Fruit fly (Drosophila melanogaster): Measurements from ENCODE around the gene CG15312.

Gene CG15312

dm6 chrX:10086095-10086888 lies 15.6 kb upstream of the CG15312 start, which contains the start of the genes Naxe and RhoU (continued):
- no peak for TF ChIP-seq Doc2 (GFP tag; IDR thresholded peaks at IDR 0.05)
- no peak for TF ChIP-seq ranshi (GFP tag; IDR thresholded peaks at IDR 0.05)
- peak; percentile 34; the same call in 1 of the 2 replicates for TF ChIP-seq CG13287 (GFP tag; IDR thresholded peaks at IDR 0.05; ENCODE audit: partially characterized antibody)
- no peak for TF ChIP-seq odd (GFP tag; optimal IDR thresholded peaks at IDR 0.05)
- TF ChIP-seq Lhr (GFP tag; optimal IDR thresholded peaks at IDR 0.05): peak; percentile 94
- TF ChIP-seq Mes4 (GFP tag; optimal IDR thresholded peaks at IDR 0.05): no peak
- 0 out of 4 replicates have a peak, but pooled peaks have one; percentile 42 for TF ChIP-seq chinmo (GFP tag; IDR thresholded peaks at IDR 0.05; ENCODE audit: partially characterized antibody)
- no peak for TF ChIP-seq Lpt (GFP tag; optimal IDR thresholded peaks at IDR 0.05)
- TF ChIP-seq CG6813 (GFP tag; optimal IDR thresholded peaks at IDR 0.05): no peak
- TF ChIP-seq lbe (GFP tag; optimal IDR thresholded peaks at IDR 0.05): no peak
- TF ChIP-seq CG7357 (GFP tag; IDR thresholded peaks at IDR 0.05): no peak; the same call in 2 of the 3 replicates
- TF ChIP-seq Atf6 (GFP tag; IDR thresholded peaks at IDR 0.05): no peak
- TF ChIP-seq CG2712 (tag; optimal IDR thresholded peaks at IDR 0.05): peak; percentile 37
- TF ChIP-seq Rfx (GFP tag; IDR thresholded peaks at IDR 0.05): peak; percentile 68
- no peak for TF ChIP-seq CG34376 (GFP tag; optimal IDR thresholded peaks at IDR 0.05)
- no peak for TF ChIP-seq hb (GFP tag; IDR thresholded peaks at IDR 0.05; ENCODE audit: partially characterized antibody)
- no peak for TF ChIP-seq h (optimal IDR thresholded peaks at IDR 0.05)
- peak; percentile 76 for TF ChIP-seq chm (GFP tag; IDR thresholded peaks at IDR 0.05)
- no peak for TF ChIP-seq sima (GFP tag; optimal IDR thresholded peaks at IDR 0.05)
- TF ChIP-seq kni (GFP tag; optimal IDR thresholded peaks at IDR 0.05): no peak
- TF ChIP-seq CG9727 (GFP tag; optimal IDR thresholded peaks at IDR 0.05): peak; percentile 33
- peak; percentile 58 for TF ChIP-seq mam (GFP tag; optimal IDR thresholded peaks at IDR 0.05)
- TF ChIP-seq B-H2 (GFP tag; optimal IDR thresholded peaks at IDR 0.05): no peak
- TF ChIP-seq CG7745 (tag; optimal IDR thresholded peaks at IDR 0.05): no peak
- TF ChIP-seq rib (GFP tag; IDR thresholded peaks at IDR 0.05): peak; percentile 20; the same call in 1 of the 2 replicates
- no peak for TF ChIP-seq gcm (GFP tag; optimal IDR thresholded peaks at IDR 0.05)
- TF ChIP-seq CG1647 (GFP tag; optimal IDR thresholded peaks at IDR 0.05): no peak
- no peak for TF ChIP-seq CG33557 (GFP tag; optimal IDR thresholded peaks at IDR 0.05)
- TF ChIP-seq CG17829 (tag; optimal IDR thresholded peaks at IDR 0.05): no peak
- TF ChIP-seq disco-r (GFP tag; optimal IDR thresholded peaks at IDR 0.05): no peak
- no peak for TF ChIP-seq CG7963 (GFP tag; IDR thresholded peaks at IDR 0.05; ENCODE audit: partially characterized antibody)
- TF ChIP-seq ERR (GFP tag; optimal IDR thresholded peaks at IDR 0.05): no peak
- no peak for TF ChIP-seq CG16779 (GFP tag; IDR thresholded peaks at IDR 0.05)
- no peak for TF ChIP-seq crol (GFP tag; IDR thresholded peaks at IDR 0.05)
- no peak for TF ChIP-seq jing (GFP tag; optimal IDR thresholded peaks at IDR 0.05)
- no peak for TF ChIP-seq fd64A (GFP tag; optimal IDR thresholded peaks at IDR 0.05)
- TF ChIP-seq Asciz (GFP tag; optimal IDR thresholded peaks at IDR 0.05): no peak
- TF ChIP-seq CG8944 (GFP tag; optimal IDR thresholded peaks at IDR 0.05): no peak
- TF ChIP-seq CG12104 (GFP tag; optimal IDR thresholded peaks at IDR 0.05): peak; percentile 12
- no peak for TF ChIP-seq Side (GFP tag; optimal IDR thresholded peaks at IDR 0.05)
- 0 out of 3 replicates have a peak, but pooled peaks have one; percentile 33 for TF ChIP-seq ci (GFP tag; IDR thresholded peaks at IDR 0.05)
- TF ChIP-seq Chrac-16 (GFP tag; optimal IDR thresholded peaks at IDR 0.05): peak; percentile 1
- no peak for TF ChIP-seq en (GFP tag; optimal IDR thresholded peaks at IDR 0.05)
- peak; percentile 41; the same call in 1 of the 3 replicates for TF ChIP-seq Mrtf (GFP tag; IDR thresholded peaks at IDR 0.05)
- TF ChIP-seq jumu (GFP tag; optimal IDR thresholded peaks at IDR 0.05): peak; percentile 4
- TF ChIP-seq luna (GFP tag; optimal IDR thresholded peaks at IDR 0.05): no peak
- TF ChIP-seq CG2120 (GFP tag; optimal IDR thresholded peaks at IDR 0.05): peak; percentile 56
- no peak for TF ChIP-seq CG4328 (GFP tag; optimal IDR thresholded peaks at IDR 0.05)
- no peak for TF ChIP-seq CG11695 (GFP tag; IDR thresholded peaks at IDR 0.05)
- TF ChIP-seq GATAe (GFP tag; conservative IDR thresholded peaks at IDR 0.05): no peak
